Worm (Caenorhabditis elegans): Measurements from ENCODE around the gene F52D2.12.

ce11 chrX:1975692-1976091 lies 2.1 kb upstream of the F52D2.12 start, which contains the start of gene F52D2.6:
- TF ChIP-seq nfya-1 (tag; optimal IDR thresholded peaks at IDR 0.05) (no peak), hlh-13 (GFP tag; optimal IDR thresholded peaks at IDR 0.05) (no peak), Y22D7AL.16 (tag; optimal IDR thresholded peaks at IDR 0.05) (no peak), ceh-2 (tag; optimal IDR thresholded peaks at IDR 0.05) (no peak), sox-4 (tag; optimal IDR thresholded peaks at IDR 0.05) (no peak), tbx-2 (tag; optimal IDR thresholded peaks at IDR 0.05) (no peak), pha-4 (tag; optimal IDR thresholded peaks at IDR 0.05) (no peak)
